Worm (Caenorhabditis elegans) whole organism, L2 larva: ENCODE data around the gene Y41D4A.3.
A peak's percentile ranks its signal among the peaks of the same experiment; 100 is the strongest.

Experiments
- C34F6.9 ChIP-seq: fragments of 150-350 bp; optimal IDR thresholded peaks from 2 replicates; lab custom pipeline; 2014; ENCODE audit warnings: missing biosample characterization, missing genetic modification characterization
- F13H6.1 ChIP-seq: sonication (generic microtip); optimal IDR thresholded peaks from 2 replicates; lab custom pipeline; 2016; ENCODE audit warnings: missing genetic modification characterization, missing compliant biosample characterization
- R02D3.7 ChIP-seq: fragments of 150-350 bp; optimal IDR thresholded peaks from 2 replicates; lab custom pipeline; 2014; ENCODE audit warnings: missing biosample characterization, missing genetic modification characterization
- Y55F3AM.14 ChIP-seq: fragments of 200-800 bp; sonication (Bioruptor generic); optimal IDR thresholded peaks from 2 replicates; lab custom pipeline; 2018; ENCODE audit warnings: mild to moderate bottlenecking, missing genetic modification characterization, missing compliant biosample characterization
- alr-1 ChIP-seq: fragments of 150-350 bp; optimal IDR thresholded peaks from 2 replicates; lab custom pipeline; 2014; ENCODE audit warnings: missing biosample characterization, missing genetic modification characterization
- aly-2 ChIP-seq: fragments of 150-350 bp; optimal IDR thresholded peaks from 2 replicates; lab custom pipeline; 2014; ENCODE audit warnings: missing biosample characterization, missing genetic modification characterization
- ama-1 ChIP-seq: fragments of 150-350 bp; optimal IDR thresholded peaks from 2 replicates; lab custom pipeline; 2018; ENCODE audit warnings: inconsistent platforms
- blmp-1 ChIP-seq: sonication (generic microtip); optimal IDR thresholded peaks from 2 replicates; lab custom pipeline; 2017; ENCODE audit warnings: missing genetic modification characterization, mild to moderate bottlenecking, missing compliant biosample characterization, antibody characterized with exemption, moderate library complexity; ENCODE audit not compliant: insufficient read depth
- ceh-16 ChIP-seq: fragments of 150-350 bp; optimal IDR thresholded peaks from 2 replicates; lab custom pipeline; 2014; ENCODE audit warnings: missing biosample characterization, missing genetic modification characterization
- crh-2 ChIP-seq: sonication (generic microtip); optimal IDR thresholded peaks from 2 replicates; lab custom pipeline; 2017; ENCODE audit warnings: missing biosample characterization, missing genetic modification characterization
- dmd-4 ChIP-seq: sonication (generic microtip); optimal IDR thresholded peaks from 2 replicates; lab custom pipeline; 2017; ENCODE audit warnings: missing biosample characterization, missing genetic modification characterization
- elt-3 ChIP-seq: sonication (generic microtip); optimal IDR thresholded peaks from 2 replicates; lab custom pipeline; 2017; ENCODE audit warnings: missing biosample characterization, missing genetic modification characterization
- fos-1 ChIP-seq: fragments of 150-350 bp; optimal IDR thresholded peaks from 2 replicates; lab custom pipeline; 2014; ENCODE audit warnings: missing biosample characterization, missing genetic modification characterization
- gmeb-1 ChIP-seq: fragments of 150-350 bp; optimal IDR thresholded peaks from 2 replicates; lab custom pipeline; 2014; ENCODE audit warnings: missing biosample characterization, missing genetic modification characterization
- lin-11 ChIP-seq: fragments of 150-350 bp; sonication (generic microtip); optimal IDR thresholded peaks from 2 replicates; lab custom pipeline; 2014; ENCODE audit warnings: missing biosample characterization, missing genetic modification characterization, inconsistent platforms, mixed read lengths
- lin-13 ChIP-seq: fragments of 150-350 bp; optimal IDR thresholded peaks from 2 replicates; lab custom pipeline; 2014; ENCODE audit warnings: missing biosample characterization, missing genetic modification reagents, missing genetic modification characterization
- lin-39 ChIP-seq: fragments of 150-350 bp; optimal IDR thresholded peaks from 2 replicates; lab custom pipeline; 2014; ENCODE audit warnings: missing biosample characterization, missing genetic modification reagents, missing genetic modification characterization
- lsy-2 ChIP-seq, 2 experiments: fragments of 150-350 bp in 1 of 2; sonication (generic microtip) in 1 of 2; optimal IDR thresholded peaks; 2 replicates each; lab custom pipeline; 2014 to 2017; ENCODE audit warnings: missing biosample characterization in 2 of 2, missing genetic modification characterization in 2 of 2
- mab-5 ChIP-seq: fragments of 150-350 bp; optimal IDR thresholded peaks from 2 replicates; lab custom pipeline; 2014; ENCODE audit warnings: missing biosample characterization, missing genetic modification characterization
- mbf-1 ChIP-seq: sonication (generic microtip); optimal IDR thresholded peaks from 2 replicates; lab custom pipeline; 2017; ENCODE audit warnings: missing biosample characterization, missing genetic modification characterization
- mdl-1 ChIP-seq, 2 experiments: fragments of 150-350 bp in 1 of 2; sonication (generic microtip) in 1 of 2; optimal IDR thresholded peaks; 2 replicates each; lab custom pipeline; 2017; ENCODE audit warnings: missing biosample characterization in 2 of 2, missing genetic modification characterization in 2 of 2
- nhr-10 ChIP-seq: sonication (generic microtip); optimal IDR thresholded peaks from 2 replicates; lab custom pipeline; 2017; ENCODE audit warnings: missing biosample characterization, missing genetic modification characterization
- nhr-12 ChIP-seq: fragments of 150-350 bp; optimal IDR thresholded peaks from 2 replicates; lab custom pipeline; 2014; ENCODE audit warnings: missing biosample characterization, missing genetic modification characterization
- nhr-129 ChIP-seq: fragments of 150-350 bp; optimal IDR thresholded peaks from 2 replicates; lab custom pipeline; 2014; ENCODE audit warnings: missing biosample characterization, missing genetic modification characterization
- nhr-21 ChIP-seq: fragments of 150-350 bp; optimal IDR thresholded peaks from 2 replicates; lab custom pipeline; 2014; ENCODE audit warnings: missing biosample characterization, missing genetic modification characterization
- nhr-25 ChIP-seq: fragments of 150-350 bp; sonication (generic microtip); optimal IDR thresholded peaks from 3 replicates; lab custom pipeline; 2014; ENCODE audit warnings: missing biosample characterization, missing genetic modification characterization
- nhr-6 ChIP-seq: fragments of 150-350 bp; optimal IDR thresholded peaks from 2 replicates; lab custom pipeline; 2014; ENCODE audit warnings: missing biosample characterization, missing genetic modification characterization
- nhr-77 ChIP-seq: fragments of 150-350 bp; optimal IDR thresholded peaks from 2 replicates; lab custom pipeline; 2014; ENCODE audit warnings: missing biosample characterization, missing genetic modification characterization
- peb-1 ChIP-seq: fragments of 150-350 bp; optimal IDR thresholded peaks from 2 replicates; lab custom pipeline; 2014; ENCODE audit warnings: missing biosample characterization, missing genetic modification characterization
- sem-4 ChIP-seq: fragments of 150-350 bp; optimal IDR thresholded peaks from 2 replicates; lab custom pipeline; 2014; ENCODE audit warnings: missing biosample characterization, missing genetic modification reagents, missing genetic modification characterization
- sma-3 ChIP-seq: sonication (generic microtip); optimal IDR thresholded peaks from 2 replicates; lab custom pipeline; 2016; ENCODE audit warnings: missing genetic modification reagents, missing genetic modification characterization, missing compliant biosample characterization
- sma-9 ChIP-seq, 2 experiments: fragments of 150-350 bp in 1 of 2; sonication (generic microtip) in 1 of 2; optimal IDR thresholded peaks; 2 replicates each; lab custom pipeline; 2014 to 2016; ENCODE audit warnings: missing genetic modification characterization in 2 of 2, mild to moderate bottlenecking in 1 of 2, missing biosample characterization in 1 of 2, missing compliant biosample characterization in 1 of 2, missing genetic modification reagents in 1 of 2, moderate library complexity in 1 of 2
- snpc-4 ChIP-seq: fragments of 150-350 bp; optimal IDR thresholded peaks from 2 replicates; lab custom pipeline; 2014; ENCODE audit warnings: missing biosample characterization, missing genetic modification characterization
- unc-55 ChIP-seq: fragments of 150-350 bp; sonication (generic microtip); optimal IDR thresholded peaks from 3 replicates; lab custom pipeline; 2014; ENCODE audit warnings: missing biosample characterization, missing genetic modification reagents, missing genetic modification characterization
- unc-62 ChIP-seq: fragments of 150-350 bp; optimal IDR thresholded peaks from 2 replicates; lab custom pipeline; 2014; ENCODE audit warnings: missing biosample characterization, missing genetic modification reagents, missing genetic modification characterization
- zag-1 ChIP-seq: fragments of 150-350 bp; optimal IDR thresholded peaks from 2 replicates; lab custom pipeline; 2014; ENCODE audit warnings: missing biosample characterization, missing genetic modification characterization
- ztf-1 ChIP-seq: fragments of 200-800 bp; sonication (Bioruptor generic); conservative IDR thresholded peaks from 2 replicates; pipeline ENCODE4 v1.3.6; 2022; ENCODE audit warnings: missing genetic modification characterization, missing compliant biosample characterization
- ztf-11 ChIP-seq: sonication (generic microtip); optimal IDR thresholded peaks from 2 replicates; lab custom pipeline; 2017; ENCODE audit warnings: missing biosample characterization, missing genetic modification characterization
- ztf-4 ChIP-seq: fragments of 150-350 bp; optimal IDR thresholded peaks from 2 replicates; lab custom pipeline; 2014; ENCODE audit warnings: missing biosample characterization, missing genetic modification characterization

Y41D4A.3 gene

DNA sequence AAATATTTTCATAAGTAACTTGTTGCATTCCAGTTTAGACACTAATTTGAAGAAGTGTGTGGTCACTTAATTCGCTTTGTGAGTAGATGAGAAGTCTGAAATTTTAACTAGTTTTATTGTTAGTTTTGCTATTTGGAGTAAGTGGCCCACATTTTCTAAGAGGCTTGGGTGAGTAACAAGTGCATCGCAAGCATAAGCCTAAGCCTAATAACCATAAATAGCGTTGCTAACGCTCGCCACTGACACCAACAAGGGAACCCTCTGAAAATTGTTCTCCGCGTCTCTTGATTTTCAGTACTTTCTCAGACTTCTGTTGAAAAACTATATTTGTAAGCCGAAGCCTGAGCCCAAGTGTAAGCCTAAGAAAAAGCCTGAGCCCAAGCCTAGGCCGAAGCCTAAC, 29.3 kb upstream of the Y41D4A.3 start, which contains the start of gene epic-3:
Gene epic-3, minus strand, starts transcription at position 101 of the 400 bp plus-strand sequence.
- TF ChIP-seq nhr-12 (tag; lab: Kevin White, UChicago) (no peak), peb-1 (no peak), F13H6.1 (tag; lab: Kevin White, UChicago) (no peak), C34F6.9 (tag; lab: Kevin White, UChicago) (no peak)

DNA sequence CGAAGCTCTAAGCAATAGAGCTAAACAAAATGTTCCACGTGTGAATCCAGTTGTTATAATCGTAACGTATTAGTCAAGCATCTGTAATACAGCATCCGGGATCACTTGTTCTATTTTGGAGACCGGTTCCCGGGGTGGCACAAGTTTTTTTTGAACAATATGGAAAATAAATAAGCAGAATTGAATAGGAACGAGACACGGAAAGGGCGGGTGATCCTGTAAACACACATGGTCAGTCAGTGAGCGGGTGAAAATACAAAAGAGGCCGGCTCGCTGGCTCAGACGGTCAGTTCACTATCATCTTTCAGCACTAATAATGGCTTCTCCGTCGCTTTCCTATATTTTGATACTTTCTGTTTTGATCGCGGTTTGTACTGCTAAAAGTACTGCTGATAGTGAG, 27.7 kb upstream of the Y41D4A.3 start, which contains the start of gene K08D12.8:
Gene K08D12.8, plus strand, starts transcription at position 301 of the 400 bp plus-strand sequence.
- TF ChIP-seq ztf-1 (GFP tag; lab: Robert Waterston, UW) (no peak), lin-11 (no peak), ceh-16 (tag; lab: Kevin White, UChicago) (no peak), elt-3 (no peak), dmd-4 (no peak), mab-5 (tag; lab: Kevin White, UChicago) (no peak)

DNA sequence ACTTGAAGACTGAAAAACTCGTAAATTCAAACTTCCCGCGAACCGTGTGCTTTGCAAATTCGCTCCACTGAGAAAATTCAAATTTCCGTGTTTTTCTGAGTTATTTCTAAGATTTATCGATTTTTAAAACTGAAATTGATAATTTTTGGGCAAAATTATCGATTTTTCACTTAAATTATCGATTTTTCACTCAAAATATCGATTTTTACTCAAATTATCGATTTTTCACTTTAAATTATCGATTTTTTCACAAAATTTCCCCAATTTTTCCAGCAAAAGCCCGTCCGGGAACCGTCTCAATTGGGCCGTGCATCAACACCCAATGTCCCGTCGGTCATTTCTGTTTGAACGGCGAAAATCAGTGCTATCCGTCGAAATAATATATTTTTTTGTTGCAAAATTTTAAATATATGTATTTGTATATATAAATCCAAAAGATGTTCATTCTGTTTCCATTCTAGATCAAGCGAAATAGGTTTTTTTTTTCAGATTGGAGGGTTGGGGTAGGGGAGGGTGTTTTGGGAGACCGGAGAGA, 26.0 kb upstream of the Y41D4A.3 start:
- TF ChIP-seq ztf-11 (tag; lab: Kevin White, UChicago) (no peak), lin-11 (no peak), mab-5 (tag; lab: Kevin White, UChicago) (no peak), aly-2 (tag; lab: Kevin White, UChicago) (no peak), unc-62 (GFP tag; lab: Kevin White, UChicago) (no peak), snpc-4 (tag; lab: Kevin White, UChicago) (no peak), gmeb-1 (no peak), R02D3.7 (tag; lab: Kevin White, UChicago) (no peak), sma-9 (GFP tag; optimal IDR thresholded peaks at IDR 0.05; lab: Kevin White, UChicago) (no peak), sma-9 (tag; optimal IDR thresholded peaks at IDR 0.05; lab: Kevin White, UChicago) (no peak)

DNA sequence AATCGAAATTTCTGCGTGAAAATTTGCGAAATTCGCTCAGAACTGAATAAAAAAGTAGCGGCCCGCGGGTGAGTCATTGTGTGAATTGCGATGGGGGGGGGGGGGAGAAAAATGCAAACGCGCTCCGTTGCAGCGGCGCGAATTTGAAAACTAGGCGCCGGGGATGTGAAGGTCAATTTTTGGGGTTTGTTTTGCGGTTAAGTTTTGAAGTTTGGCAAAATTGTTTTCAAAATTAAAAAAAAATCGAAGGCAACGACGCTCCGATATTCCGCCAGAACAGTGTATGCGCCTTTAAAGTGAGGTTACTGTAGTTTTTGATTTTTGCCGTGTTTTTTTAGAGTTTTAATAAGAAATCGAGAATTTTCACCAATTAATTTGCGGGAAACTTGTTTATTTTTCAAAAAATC, 15.3 kb upstream of the Y41D4A.3 start:
- TF ChIP-seq zag-1 (no peak), crh-2 (tag; lab: Kevin White, UChicago) (peak; percentile 15), F13H6.1 (tag; lab: Kevin White, UChicago) (peak; percentile 18), blmp-1 (no peak), sma-3 (GFP tag; lab: Kevin White, UChicago) (peak; percentile 40), unc-55 (GFP tag; lab: Kevin White, UChicago) (peak; percentile 67), lsy-2 (tag; optimal IDR thresholded peaks at IDR 0.05; lab: Kevin White, UChicago) (peak in 1 of 2 experiments; percentile 39), nhr-10 (tag; lab: Kevin White, UChicago) (no peak), C34F6.9 (tag; lab: Kevin White, UChicago) (peak; percentile 38), nhr-6 (no peak), nhr-25 (tag; lab: Kevin White, UChicago) (peak; percentile 46), gmeb-1 (peak; percentile 87), Y55F3AM.14 (no peak), ztf-4 (tag; lab: Kevin White, UChicago) (no peak), nhr-77 (no peak), lin-39 (tag; lab: Kevin White, UChicago) (no peak), nhr-21 (no peak), mdl-1 (tag; optimal IDR thresholded peaks at IDR 0.05; lab: Kevin White, UChicago) (no peak), peb-1 (no peak), ceh-16 (tag; lab: Kevin White, UChicago) (no peak), ama-1 (no peak), nhr-12 (tag; lab: Kevin White, UChicago) (no peak), ztf-1 (GFP tag; lab: Robert Waterston, UW) (no peak), mab-5 (tag; lab: Kevin White, UChicago) (no peak), mbf-1 (tag; lab: Kevin White, UChicago) (no peak), fos-1 (peak; percentile 73), unc-62 (GFP tag; lab: Kevin White, UChicago) (no peak), sem-4 (no peak), lin-11 (peak; percentile 21), nhr-129 (tag; lab: Kevin White, UChicago) (no peak), alr-1 (tag; lab: Kevin White, UChicago) (no peak), lin-13 (GFP tag; lab: Kevin White, UChicago) (peak; percentile 33)
